Worm (Caenorhabditis elegans) whole organism, mixed stage, embryonic: ENCODE data around the gene ssp-33.

Experiments
- ces-1 ChIP-seq: fragments of 150-350 bp; optimal IDR thresholded peaks from 2 replicates; lab custom pipeline; 2014; ENCODE audit warnings: missing biosample characterization, missing genetic modification reagents, missing genetic modification characterization
- ztf-11 ChIP-seq: fragments of 150-350 bp; optimal IDR thresholded peaks from 2 replicates; lab custom pipeline; 2014; ENCODE audit warnings: missing biosample characterization, missing genetic modification characterization

ce11 chrV:14716114-14716513, 4.9 kb downstream of the ssp-33 start, which contains the start of gene fbxa-147:
- TF ChIP-seq ces-1 (GFP tag; lab: Kevin White, UChicago) = no peak
- no peak for TF ChIP-seq ztf-11 (tag; lab: Kevin White, UChicago)
